Fruit fly (Drosophila melanogaster) whole organism, adult: Measurements from ENCODE around the gene CG17260.

Experiments
- CG11617 ChIP-seq: fragments of 200-800 bp; sonication (Bioruptor generic); optimal IDR thresholded peaks from 2 replicates; lab custom pipeline; 2017; ENCODE audit warnings: mild to moderate bottlenecking, missing biosample characterization, missing genetic modification reagents, missing genetic modification characterization
- CG12768 ChIP-seq: fragments of 200-800 bp; sonication (Bioruptor generic); optimal IDR thresholded peaks from 2 replicates; lab custom pipeline; 2017; ENCODE audit warnings: missing biosample characterization, missing genetic modification characterization, mild to moderate bottlenecking, moderate library complexity, missing genetic modification reagents
- CG14711 ChIP-seq: fragments of 200-800 bp; sonication (Bioruptor generic); optimal IDR thresholded peaks from 2 replicates; lab custom pipeline; 2018; ENCODE audit warnings: missing biosample characterization, mild to moderate bottlenecking, missing genetic modification characterization, moderate library complexity
- CG5204 ChIP-seq: fragments of 200-800 bp; sonication (Bioruptor generic); optimal IDR thresholded peaks from 2 replicates; lab custom pipeline; 2016; ENCODE audit warnings: missing biosample characterization, missing genetic modification characterization
- CG7101 ChIP-seq: fragments of 200-800 bp; sonication (Bioruptor generic); optimal IDR thresholded peaks from 2 replicates; lab custom pipeline; 2018; ENCODE audit warnings: missing biosample characterization, mild to moderate bottlenecking, missing genetic modification characterization, moderate library complexity
- Clk ChIP-seq: fragments of 200-800 bp; sonication (Bioruptor generic); optimal IDR thresholded peaks from 2 replicates; lab custom pipeline; 2017; ENCODE audit warnings: missing biosample characterization, missing genetic modification characterization
- Crg-1 ChIP-seq: fragments of 200-800 bp; sonication (Bioruptor generic); optimal IDR thresholded peaks from 2 replicates; lab custom pipeline; 2016; ENCODE audit warnings: missing biosample characterization, missing genetic modification characterization
- Hr96 ChIP-seq: fragments of 200-800 bp; sonication (Bioruptor generic); optimal IDR thresholded peaks from 2 replicates; lab custom pipeline; 2016; ENCODE audit warnings: missing biosample characterization, missing genetic modification characterization
- Mnt ChIP-seq: fragments of 200-800 bp; sonication (Bioruptor generic); optimal IDR thresholded peaks from 2 replicates; lab custom pipeline; 2016; ENCODE audit warnings: missing biosample characterization, mild to moderate bottlenecking, missing genetic modification characterization
- cic ChIP-seq: fragments of 200-800 bp; sonication (Bioruptor generic); optimal IDR thresholded peaks from 2 replicates; lab custom pipeline; 2017; ENCODE audit warnings: missing biosample characterization, mild to moderate bottlenecking, missing genetic modification characterization, moderate library complexity
- cnc ChIP-seq, 2 experiments: fragments of >200 bp; optimal IDR thresholded peaks; 2 replicates each; lab custom pipeline; 2017
- tj ChIP-seq: fragments of 200-800 bp; sonication (Bioruptor generic); optimal IDR thresholded peaks from 3 replicates; lab custom pipeline; 2017; ENCODE audit warnings: missing biosample characterization, mild to moderate bottlenecking, missing genetic modification characterization, moderate library complexity
- toe ChIP-seq: fragments of 200-800 bp; sonication (Bioruptor generic); optimal IDR thresholded peaks from 2 replicates; lab custom pipeline; 2016; ENCODE audit warnings: missing biosample characterization, missing genetic modification characterization

DNA sequence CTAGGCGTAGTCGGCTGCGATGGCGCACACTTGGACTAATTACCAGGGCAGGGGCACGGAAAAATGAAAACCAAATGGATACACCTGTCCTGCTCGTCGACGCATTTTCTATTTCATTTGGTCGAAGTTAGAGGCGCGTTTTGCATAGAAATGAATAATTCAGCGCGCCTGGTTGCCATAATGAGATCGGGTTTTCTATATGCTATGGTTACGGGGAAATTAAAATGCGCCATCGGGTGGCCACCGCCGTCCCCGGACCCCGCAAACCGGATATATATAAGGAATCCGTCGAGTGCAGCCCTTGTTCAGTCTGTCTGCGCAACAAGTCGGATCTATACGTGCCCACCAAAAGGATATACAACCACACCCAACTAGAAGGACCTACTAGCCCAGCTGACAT is 6.6 kb downstream of the CG17260 start, which contains the start of gene FASN2:
- TF ChIP-seq CG14711 = no peak
- TF ChIP-seq cic (GFP tag; lab: Kevin White, UChicago) = peak; percentile 3
- no peak for TF ChIP-seq Crg-1 (GFP tag; lab: Kevin White, UChicago)
- TF ChIP-seq toe (GFP tag; lab: Kevin White, UChicago) = no peak
- TF ChIP-seq CG7101 = no peak
- TF ChIP-seq cnc (optimal IDR thresholded peaks at IDR 0.05; lab: Kevin White, UChicago) = no peak
- TF ChIP-seq Mnt (GFP tag; lab: Kevin White, UChicago) = no peak
- TF ChIP-seq tj = no peak
- no peak for TF ChIP-seq CG5204 (GFP tag; lab: Kevin White, UChicago)
- TF ChIP-seq CG12768 (GFP tag; lab: Kevin White, UChicago) = no peak
- no peak for TF ChIP-seq CG11617 (GFP tag; lab: Kevin White, UChicago)
- TF ChIP-seq Hr96 (GFP tag; lab: Kevin White, UChicago) = no peak
- no peak for TF ChIP-seq Clk
